Worm (Caenorhabditis elegans): Measurements from ENCODE around the gene F59H6.15.

The F59H6.15 gene

ce11 chrII:2058985-2059384 is 46.2 kb downstream of the F59H6.15 start, which contains the start of gene F07E5.5 (continued):
- TF ChIP-seq zfp-3 (GFP tag; conservative IDR thresholded peaks at IDR 0.05) = no peak
- no peak for TF ChIP-seq ceh-20 (GFP tag; IDR thresholded peaks at IDR 0.05)
- TF ChIP-seq ceh-32 (tag; optimal IDR thresholded peaks at IDR 0.05; ENCODE audit: poor library complexity) = no peak
- no peak for TF ChIP-seq F49E8.2 (tag; optimal IDR thresholded peaks at IDR 0.05; ENCODE audit: borderline replicate concordance)
- TF ChIP-seq egl-27 (tag; optimal IDR thresholded peaks at IDR 0.05) = no peak
